Fruit fly (Drosophila melanogaster) whole organism, embryonic: ENCODE measurements around the gene klar.

Source experiments
- Abd-B ChIP-seq: fragments of 200-800 bp; sonication (Bioruptor generic); optimal IDR thresholded peaks from 2 replicates; lab custom pipeline; 2018; ENCODE audit warnings: missing biosample characterization, mild to moderate bottlenecking, missing genetic modification characterization, moderate library complexity
- Ada2b ChIP-seq: fragments of 200-800 bp; sonication (Bioruptor generic); IDR thresholded peaks from 2 replicates; pipeline ENCODE4 v1.3.6; 2022; ENCODE audit warnings: missing biosample characterization, missing genetic modification characterization
- Antp ChIP-seq: fragments of 200-800 bp; sonication (Bioruptor generic); optimal IDR thresholded peaks from 3 replicates; lab custom pipeline; 2016; ENCODE audit warnings: missing biosample characterization, missing genetic modification characterization
- Asciz ChIP-seq: fragments of 200-800 bp; sonication (Bioruptor generic); optimal IDR thresholded peaks from 2 replicates; lab custom pipeline; 2017; ENCODE audit warnings: missing biosample characterization, mild to moderate bottlenecking, missing genetic modification characterization, missing genetic modification reagents
- Atf3 ChIP-seq: fragments of 200-800 bp; sonication (Bioruptor generic); optimal IDR thresholded peaks from 3 replicates; lab custom pipeline; 2016; ENCODE audit warnings: missing biosample characterization, missing genetic modification characterization
- Bdp1 ChIP-seq: fragments of 200-800 bp; sonication (Bioruptor generic); optimal IDR thresholded peaks from 3 replicates; lab custom pipeline; 2016; ENCODE audit warnings: missing biosample characterization, missing genetic modification characterization
- BtbVII ChIP-seq: fragments of 200-800 bp; sonication (Bioruptor generic); optimal IDR thresholded peaks from 3 replicates; lab custom pipeline; 2017; ENCODE audit warnings: missing biosample characterization, mild to moderate bottlenecking, missing genetic modification characterization
- CG10267 ChIP-seq: fragments of 200-800 bp; sonication (Bioruptor generic); optimal IDR thresholded peaks from 2 replicates; lab custom pipeline; 2018; ENCODE audit warnings: missing biosample characterization, mild to moderate bottlenecking, missing genetic modification characterization, moderate library complexity
- CG10274 ChIP-seq: fragments of 200-800 bp; sonication (Bioruptor generic); optimal IDR thresholded peaks from 3 replicates; lab custom pipeline; 2017; ENCODE audit warnings: missing biosample characterization, mild to moderate bottlenecking, missing genetic modification characterization
- CG10321 ChIP-seq: fragments of 200-800 bp; sonication (Bioruptor generic); IDR thresholded peaks from 2 replicates; pipeline ENCODE4 v1.3.6; 2022; ENCODE audit warnings: missing biosample characterization, missing genetic modification characterization
- CG10366 ChIP-seq: fragments of 200-800 bp; sonication (Bioruptor generic); IDR thresholded peaks from 2 replicates; pipeline ENCODE4 v1.3.6; 2022; ENCODE audit warnings: missing biosample characterization, missing genetic modification characterization
- CG10565 ChIP-seq: fragments of 200-800 bp; sonication (Bioruptor generic); optimal IDR thresholded peaks from 3 replicates; lab custom pipeline; 2016; ENCODE audit warnings: missing biosample characterization, mild to moderate bottlenecking, missing genetic modification characterization
- CG14014 ChIP-seq: fragments of 200-800 bp; sonication (Bioruptor generic); IDR thresholded peaks from 2 replicates; pipeline ENCODE4 v1.3.6; 2022; ENCODE audit warnings: missing biosample characterization, missing genetic modification characterization
- CG15073 ChIP-seq: fragments of 200-800 bp; sonication (Bioruptor generic); optimal IDR thresholded peaks from 2 replicates; lab custom pipeline; 2016; ENCODE audit warnings: missing biosample characterization, missing genetic modification characterization
- CG17802 ChIP-seq: fragments of 200-800 bp; sonication (Bioruptor generic); optimal IDR thresholded peaks from 2 replicates; lab custom pipeline; 2018; ENCODE audit warnings: missing biosample characterization, mild to moderate bottlenecking, missing genetic modification characterization, moderate library complexity
- CG1792 ChIP-seq: fragments of 200-800 bp; sonication (Bioruptor generic); optimal IDR thresholded peaks from 2 replicates; lab custom pipeline; 2016; ENCODE audit warnings: missing biosample characterization, missing genetic modification characterization
- CG18011 ChIP-seq: fragments of 200-800 bp; sonication (Bioruptor generic); optimal IDR thresholded peaks from 2 replicates; lab custom pipeline; 2017; ENCODE audit warnings: missing biosample characterization, missing genetic modification characterization, mild to moderate bottlenecking, moderate library complexity, missing genotype
- CG1832 ChIP-seq: fragments of 200-800 bp; sonication (Bioruptor generic); optimal IDR thresholded peaks from 2 replicates; lab custom pipeline; 2017; ENCODE audit warnings: missing biosample characterization, mild to moderate bottlenecking, missing genetic modification characterization, inconsistent platforms
- CG2129 ChIP-seq: fragments of 200-800 bp; sonication (Bioruptor generic); IDR thresholded peaks from 2 replicates; pipeline ENCODE4 v1.3.6; 2022; ENCODE audit warnings: missing biosample characterization, missing genetic modification characterization; ENCODE audit not compliant: partially characterized antibody
- CG33213 ChIP-seq: fragments of 200-800 bp; sonication (Bioruptor generic); optimal IDR thresholded peaks from 3 replicates; lab custom pipeline; 2016; ENCODE audit warnings: missing biosample characterization, missing genetic modification characterization
- CG4424 ChIP-seq: fragments of 200-800 bp; sonication (Bioruptor generic); optimal IDR thresholded peaks from 3 replicates; lab custom pipeline; 2016; ENCODE audit warnings: missing biosample characterization, missing genetic modification characterization
- CG6689 ChIP-seq: fragments of 200-800 bp; sonication (Bioruptor generic); IDR thresholded peaks from 2 replicates; pipeline ENCODE4 v1.3.6; 2022; ENCODE audit warnings: missing biosample characterization, missing genetic modification characterization
- CG9215 ChIP-seq: fragments of 200-800 bp; sonication (Bioruptor generic); IDR thresholded peaks from 2 replicates; pipeline ENCODE4 v1.3.6; 2022; ENCODE audit warnings: missing biosample characterization, missing genetic modification characterization
- CG9797 ChIP-seq: fragments of 200-800 bp; sonication (Bioruptor generic); optimal IDR thresholded peaks from 3 replicates; lab custom pipeline; 2018; ENCODE audit warnings: missing biosample characterization, mild to moderate bottlenecking, missing genetic modification characterization
- Dref ChIP-seq: fragments of 200-800 bp; sonication (Bioruptor generic); IDR thresholded peaks from 2 replicates; pipeline ENCODE4 v1.3.6; 2022; ENCODE audit warnings: missing biosample characterization, missing genetic modification characterization
- Fer2 ChIP-seq: fragments of 200-800 bp; sonication (Bioruptor generic); optimal IDR thresholded peaks from 2 replicates; lab custom pipeline; 2018; ENCODE audit warnings: missing biosample characterization, mild to moderate bottlenecking, missing genetic modification characterization, moderate library complexity
- HLH4C ChIP-seq: fragments of 200-800 bp; sonication (Bioruptor generic); IDR thresholded peaks from 3 replicates; pipeline ENCODE4 v1.3.6; 2022; ENCODE audit warnings: missing biosample characterization, missing genetic modification characterization; ENCODE audit not compliant: partially characterized antibody
- Neu2 ChIP-seq: fragments of 200-800 bp; sonication (Bioruptor generic); optimal IDR thresholded peaks from 3 replicates; lab custom pipeline; 2016; ENCODE audit warnings: missing biosample characterization, missing genetic modification characterization, borderline replicate concordance
- Optix ChIP-seq: fragments of 200-800 bp; sonication (Bioruptor generic); IDR thresholded peaks from 3 replicates; pipeline ENCODE4 v1.3.6; 2022; ENCODE audit warnings: missing biosample characterization, missing genetic modification characterization
- bsh ChIP-seq, 2 experiments: fragments of 200-800 bp; sonication (Bioruptor generic); optimal IDR thresholded peaks; 2 replicates each; lab custom pipeline; 2017 to 2018; ENCODE audit warnings: mild to moderate bottlenecking in 2 of 2, missing biosample characterization in 2 of 2, missing genetic modification characterization in 2 of 2, moderate library complexity in 1 of 2
- cas ChIP-seq: fragments of 200-800 bp; sonication (Bioruptor generic); IDR thresholded peaks from 2 replicates; pipeline ENCODE4 v1.3.6; 2022; ENCODE audit warnings: missing biosample characterization, missing genetic modification characterization
- cg ChIP-seq: fragments of 200-800 bp; sonication (Bioruptor generic); optimal IDR thresholded peaks from 3 replicates; lab custom pipeline; 2019; ENCODE audit warnings: missing biosample characterization, mild to moderate bottlenecking, missing genetic modification characterization, moderate library complexity
- crc ChIP-seq: fragments of 200-800 bp; sonication (Bioruptor generic); optimal IDR thresholded peaks from 2 replicates; lab custom pipeline; 2016; ENCODE audit warnings: missing biosample characterization, missing genetic modification characterization
- dm ChIP-seq: fragments of 200-800 bp; sonication (Bioruptor generic); optimal IDR thresholded peaks from 3 replicates; lab custom pipeline; 2016; ENCODE audit warnings: missing biosample characterization, missing genetic modification characterization
- fd96Cb ChIP-seq: fragments of 200-800 bp; sonication (Bioruptor generic); optimal IDR thresholded peaks from 2 replicates; lab custom pipeline; 2018; ENCODE audit warnings: missing biosample characterization, mild to moderate bottlenecking, missing genetic modification characterization, moderate library complexity
- ftz-f1 ChIP-seq: fragments of 200-800 bp; sonication (Bioruptor generic); optimal IDR thresholded peaks from 2 replicates; lab custom pipeline; 2016; ENCODE audit warnings: missing biosample characterization, missing genetic modification characterization
- fu2 ChIP-seq: fragments of 200-800 bp; sonication (Bioruptor generic); optimal IDR thresholded peaks from 2 replicates; lab custom pipeline; 2016; ENCODE audit warnings: missing biosample characterization, missing genetic modification characterization
- gem ChIP-seq: fragments of 200-800 bp; sonication (Bioruptor generic); optimal IDR thresholded peaks from 2 replicates; lab custom pipeline; 2019; ENCODE audit warnings: missing biosample characterization, mild to moderate bottlenecking, missing genetic modification characterization, moderate library complexity
- maf-S ChIP-seq: fragments of 200-800 bp; sonication (Bioruptor generic); optimal IDR thresholded peaks from 2 replicates; lab custom pipeline; 2016; ENCODE audit warnings: missing biosample characterization, missing genetic modification characterization
- nerfin-2 ChIP-seq: fragments of 200-800 bp; sonication (Bioruptor generic); IDR thresholded peaks from 2 replicates; pipeline ENCODE4 v1.3.6; 2022; ENCODE audit warnings: missing biosample characterization, missing genetic modification characterization; ENCODE audit not compliant: partially characterized antibody
- nmo ChIP-seq: fragments of 200-800 bp; sonication (Bioruptor generic); optimal IDR thresholded peaks from 2 replicates; lab custom pipeline; 2018; ENCODE audit warnings: missing biosample characterization, mild to moderate bottlenecking, missing genetic modification characterization, moderate library complexity
- otp ChIP-seq: fragments of 200-800 bp; sonication (Bioruptor generic); IDR thresholded peaks from 3 replicates; pipeline ENCODE4, ENCODE4 v1.3.6; 2022; ENCODE audit warnings: missing biosample characterization, missing genetic modification characterization
- prd ChIP-seq, 3 experiments: fragments of >200 bp in 2 of 3; fragments of 200-800 bp in 1 of 3; sonication (Bioruptor generic) in 1 of 3; optimal IDR thresholded peaks in 2 of 3; IDR thresholded peaks in 1 of 3; 2 replicates in 2 of 3; 3 replicates in 1 of 3; pipeline versions ENCODE4 v1.3.6 to Lab custom; 2017 to 2022; ENCODE audit warnings: missing biosample characterization in 1 of 3, missing genetic modification characterization in 1 of 3
- row ChIP-seq: fragments of 200-800 bp; sonication (Bioruptor generic); IDR thresholded peaks from 3 replicates; pipeline ENCODE4 v1.3.6; 2022; ENCODE audit warnings: missing biosample characterization, missing genetic modification characterization
- run ChIP-seq: fragments of 200-800 bp; sonication (Bioruptor generic); optimal IDR thresholded peaks from 3 replicates; lab custom pipeline; 2018; ENCODE audit warnings: missing biosample characterization, mild to moderate bottlenecking, missing genetic modification characterization
- slou ChIP-seq: fragments of 200-800 bp; sonication (Bioruptor generic); optimal IDR thresholded peaks from 3 replicates; lab custom pipeline; 2016; ENCODE audit warnings: missing biosample characterization, missing genetic modification characterization
- sqz ChIP-seq: fragments of 200-800 bp; sonication (Bioruptor generic); optimal IDR thresholded peaks from 3 replicates; lab custom pipeline; 2018; ENCODE audit warnings: missing biosample characterization, mild to moderate bottlenecking, missing genetic modification characterization
- trem ChIP-seq: fragments of 200-800 bp; optimal IDR thresholded peaks from 3 replicates; lab custom pipeline; 2019; ENCODE audit warnings: missing biosample characterization, mild to moderate bottlenecking, missing genetic modification characterization, moderate library complexity
- wor ChIP-seq: fragments of 200-800 bp; sonication (Bioruptor generic); IDR thresholded peaks from 2 replicates; pipeline ENCODE4 v1.3.6; 2022; ENCODE audit warnings: missing biosample characterization, missing genetic modification characterization

The klar gene

dm6 chr3L:516948-517599 is 23.3 kb downstream of the klar start (continued):
- no peak for TF ChIP-seq HLH4C
- peak; percentile 19 for TF ChIP-seq CG17802 (tag; lab: Kevin White, UChicago)
- peak; percentile 52 for TF ChIP-seq gem (tag; lab: Kevin White, UChicago)
- no peak for TF ChIP-seq CG2129 (GFP tag; lab: Robert Waterston, UW)
- peak; percentile 51 for TF ChIP-seq nmo (GFP tag; lab: Kevin White, UChicago)
- no peak for TF ChIP-seq ftz-f1 (GFP tag; lab: Kevin White, UChicago)
- no peak for TF ChIP-seq nerfin-2 (GFP tag; lab: Robert Waterston, UW)
- peak; percentile 54 for TF ChIP-seq CG10366 (GFP tag; lab: Robert Waterston, UW)
- TF ChIP-seq fu2 (GFP tag; lab: Kevin White, UChicago), result no peak
- TF ChIP-seq CG10267, result no peak
- TF ChIP-seq wor (GFP tag; lab: Robert Waterston, UW), result peak; percentile 66; the same call in 1 of the 2 replicates
- no peak for TF ChIP-seq CG10321 (GFP tag; lab: Robert Waterston, UW)
- TF ChIP-seq cg (GFP tag; lab: Kevin White, UChicago), result no peak
- TF ChIP-seq CG14014 (GFP tag; lab: Robert Waterston, UW), result peak; percentile 31; the same call in 1 of the 2 replicates
- TF ChIP-seq Bdp1 (GFP tag; lab: Kevin White, UChicago), result no peak
- TF ChIP-seq CG18011 (GFP tag; lab: Kevin White, UChicago), result no peak
- no peak for TF ChIP-seq sqz (GFP tag; lab: Kevin White, UChicago)
- peak; percentile 54 for TF ChIP-seq row
- no peak for TF ChIP-seq Optix (GFP tag; lab: Robert Waterston, UW)
- TF ChIP-seq bsh (GFP tag; optimal IDR thresholded peaks at IDR 0.05; lab: Kevin White, UChicago), result peak; percentile 16 to 41
- TF ChIP-seq fd96Cb (tag; lab: Kevin White, UChicago), result peak; percentile 47
- no peak for TF ChIP-seq BtbVII (GFP tag; lab: Kevin White, UChicago)
- no peak for TF ChIP-seq maf-S (GFP tag; lab: Kevin White, UChicago)
- no peak for TF ChIP-seq Atf3 (GFP tag; lab: Kevin White, UChicago)
- no peak for TF ChIP-seq Ada2b (GFP tag; lab: Robert Waterston, UW)
- no peak for TF ChIP-seq cas (GFP tag; lab: Robert Waterston, UW)
- no peak for TF ChIP-seq CG9797
- TF ChIP-seq trem (tag; lab: Kevin White, UChicago), result peak; percentile 28
- no peak for TF ChIP-seq CG33213 (GFP tag; lab: Kevin White, UChicago)
- TF ChIP-seq CG9215 (GFP tag; lab: Robert Waterston, UW), result no peak
- TF ChIP-seq Neu2, result no peak
- no peak for TF ChIP-seq CG10565 (GFP tag; lab: Kevin White, UChicago)
- 0 out of 3 replicates have a peak, but pooled peaks have one; percentile 34 for TF ChIP-seq otp (GFP tag; lab: Robert Waterston, UW)
- TF ChIP-seq Fer2 (tag; lab: Kevin White, UChicago), result no peak
- no peak for TF ChIP-seq Dref (GFP tag; lab: Robert Waterston, UW)
- no peak for TF ChIP-seq Antp
- no peak for TF ChIP-seq CG10274 (GFP tag; lab: Kevin White, UChicago)
- TF ChIP-seq CG6689 (GFP tag; lab: Robert Waterston, UW), result peak; percentile 57; the same call in 1 of the 2 replicates
- TF ChIP-seq CG1832, result no peak
- TF ChIP-seq prd (optimal IDR thresholded peaks at IDR 0.05; lab: Kevin White, UChicago), result no peak
- TF ChIP-seq prd (GFP tag; IDR thresholded peaks at IDR 0.05; lab: Robert Waterston, UW), result peak; percentile 66; the same call in 2 of the 3 replicates
- TF ChIP-seq crc (GFP tag; lab: Kevin White, UChicago), result no peak
- no peak for TF ChIP-seq Abd-B
- TF ChIP-seq slou (GFP tag; lab: Kevin White, UChicago), result no peak
- TF ChIP-seq Asciz, result peak; percentile 64
- TF ChIP-seq CG15073 (GFP tag; lab: Kevin White, UChicago), result no peak
- no peak for TF ChIP-seq run
- TF ChIP-seq CG1792 (GFP tag; lab: Kevin White, UChicago), result no peak
- TF ChIP-seq dm (GFP tag; lab: Kevin White, UChicago), result no peak
- TF ChIP-seq CG4424 (GFP tag; lab: Kevin White, UChicago), result peak; percentile 25
